Worm (Caenorhabditis elegans) whole organism, midembryonic: ENCODE data around the gene wht-2.

Experiments
- T22C8.4 ChIP-seq: fragments of 200-800 bp; sonication (Bioruptor generic); IDR thresholded peaks from 2 replicates; pipeline ENCODE4 v1.3.6; 2022; ENCODE audit warnings: missing genetic modification characterization, missing compliant biosample characterization
- cog-1 ChIP-seq: sonication (generic microtip); optimal IDR thresholded peaks from 2 replicates; lab custom pipeline; 2016; ENCODE audit warnings: missing genetic modification characterization, missing compliant biosample characterization
- flt-1 ChIP-seq: fragments of 200-800 bp; sonication (Bioruptor generic); IDR thresholded peaks from 2 replicates; pipeline ENCODE4 v1.3.6; 2022; ENCODE audit warnings: missing genetic modification characterization, missing compliant biosample characterization
- klf-2 ChIP-seq: fragments of 200-800 bp; sonication (Bioruptor generic); conservative IDR thresholded peaks from 2 replicates; pipeline ENCODE4 v1.3.6; 2022; ENCODE audit warnings: missing genetic modification reagents, missing genetic modification characterization, missing compliant biosample characterization
- med-1 ChIP-seq: sonication (generic microtip); optimal IDR thresholded peaks from 2 replicates; lab custom pipeline; 2017; ENCODE audit warnings: missing genetic modification characterization, mild to moderate bottlenecking, missing compliant biosample characterization, antibody characterized with exemption, missing genetic modification reagents; ENCODE audit not compliant: insufficient read depth
- ref-1 ChIP-seq: fragments of 200-800 bp; sonication (Bioruptor generic); conservative IDR thresholded peaks from 2 replicates; pipeline ENCODE4 v1.3.6; 2022; ENCODE audit warnings: missing genetic modification reagents, missing genetic modification characterization, missing compliant biosample characterization
- tab-1 ChIP-seq: fragments of 200-800 bp; sonication (Bioruptor generic); IDR thresholded peaks from 2 replicates; pipeline ENCODE4 v1.3.6; 2022; ENCODE audit warnings: missing genetic modification characterization, missing compliant biosample characterization

ce11 chrIV:11472023-11472422 lies 1.8 kb downstream of the wht-2 start:
- TF ChIP-seq med-1 (GFP tag; lab: Kevin White, UChicago) = no peak
- no peak for TF ChIP-seq klf-2 (GFP tag; lab: Robert Waterston, UW)
- TF ChIP-seq ref-1 = no peak
- TF ChIP-seq tab-1 = no peak
- TF ChIP-seq T22C8.4 (GFP tag; lab: Robert Waterston, UW) = no peak
- no peak for TF ChIP-seq flt-1 (GFP tag; lab: Robert Waterston, UW)
- TF ChIP-seq cog-1 = no peak
